Worm (Caenorhabditis elegans): ENCODE data around the gene ZK1055.7.
"Not testable (repeated sequence)": the region's sequence is repeated elsewhere in the genome, so short reads cannot be mapped to it uniquely, and the experiment has no call there.

ZK1055.7 gene

DNA sequence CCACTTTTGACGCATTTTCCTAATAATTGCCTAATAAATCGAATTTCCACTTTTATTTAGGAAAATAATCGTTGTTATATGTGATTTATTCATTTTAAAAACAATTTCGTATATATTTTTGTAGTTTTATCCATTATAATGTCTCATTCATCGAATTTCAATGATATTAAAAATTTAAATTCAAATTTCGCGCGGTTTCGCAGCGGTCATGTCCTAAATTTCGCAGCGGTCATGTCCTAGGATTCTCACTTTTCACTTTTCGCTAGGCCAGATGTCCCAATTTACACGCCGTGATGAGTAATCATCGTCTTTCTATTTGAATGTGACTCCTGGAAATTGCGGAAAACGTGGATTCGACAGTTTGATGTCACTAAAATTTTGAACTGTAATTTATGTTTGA lies 23.4 kb downstream of the ZK1055.7 start, which contains the start of gene ZK1055.4:
Gene ZK1055.4 (plus strand): TSS at position 301 of the 400 bp plus-strand sequence.
- TF ChIP-seq ZK546.5 (tag; optimal IDR thresholded peaks at IDR 0.05); nhr-67 (tag; optimal IDR thresholded peaks at IDR 0.05); nfya-1 (tag; optimal IDR thresholded peaks at IDR 0.05; ENCODE audit: insufficient read depth): not testable (repeated sequence)

DNA sequence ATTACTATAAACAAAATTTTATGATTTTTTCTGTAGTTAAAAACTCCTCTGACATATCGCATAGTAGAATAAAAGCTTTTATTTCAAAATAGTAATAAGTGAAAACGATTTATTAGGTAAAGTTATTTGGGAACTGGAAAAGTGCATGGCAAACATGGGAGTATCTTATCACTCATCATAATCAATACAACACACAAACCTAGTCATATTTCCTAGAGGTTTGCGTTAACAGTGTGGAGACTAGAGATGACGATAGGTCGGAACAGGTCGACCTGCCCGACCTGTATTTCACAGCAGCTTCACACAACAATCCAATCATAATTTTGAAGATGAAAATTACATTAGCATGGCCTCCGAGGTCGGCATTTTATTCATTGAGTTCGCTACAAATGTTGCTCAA lies 25.2 kb downstream of the ZK1055.7 start, which contains the start of gene EGAP9.3:
Gene EGAP9.3 (minus strand): TSS at position 131 of the 400 bp plus-strand sequence.
- TF ChIP-seq elt-2 (tag; optimal IDR thresholded peaks at IDR 0.05) (peak; percentile 34), egl-5 (tag; optimal IDR thresholded peaks at IDR 0.05) (no peak), mml-1 (tag; optimal IDR thresholded peaks at IDR 0.05) (no peak), pqm-1 (tag; optimal IDR thresholded peaks at IDR 0.05) (peak; percentile 21), hmg-11 (tag; optimal IDR thresholded peaks at IDR 0.05) (no peak), fkh-2 (tag; optimal IDR thresholded peaks at IDR 0.05) (no peak)

DNA sequence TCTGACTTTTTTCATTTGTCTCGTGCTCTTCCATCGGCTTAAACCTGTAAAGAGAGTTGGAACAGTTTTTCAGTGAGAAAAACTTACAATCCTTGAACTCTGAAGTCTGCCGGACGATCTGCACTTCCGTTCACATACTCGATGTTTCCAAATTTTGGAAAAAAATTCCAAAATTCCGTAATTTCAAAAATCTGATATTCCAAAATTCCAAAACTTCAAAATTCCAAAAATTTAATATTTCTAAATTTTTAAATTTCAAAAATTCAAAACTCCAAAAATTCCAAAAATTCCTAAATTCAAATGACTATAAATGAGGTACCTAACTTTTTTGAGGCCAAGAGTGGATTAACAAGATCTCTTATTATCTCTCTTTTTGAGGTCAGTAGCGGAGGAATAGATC lies 28.6 kb downstream of the ZK1055.7 start, which contains the start of gene EGAP9.4:
Gene EGAP9.4 (plus strand): TSS at position 301 of the 400 bp plus-strand sequence.
- TF ChIP-seq skn-1 (tag; optimal IDR thresholded peaks at IDR 0.05) (no peak), lin-39 (tag; optimal IDR thresholded peaks at IDR 0.05) (no peak), ceh-82 (tag; optimal IDR thresholded peaks at IDR 0.05) (no peak), unc-39 (tag; optimal IDR thresholded peaks at IDR 0.05) (no peak), fkh-10 (GFP tag; optimal IDR thresholded peaks at IDR 0.05) (no peak), ztf-11 (tag; optimal IDR thresholded peaks at IDR 0.05) (no peak), ztf-4 (tag; optimal IDR thresholded peaks at IDR 0.05) (no peak), ama-1 (optimal IDR thresholded peaks at IDR 0.05) (no peak), egl-5 (tag; optimal IDR thresholded peaks at IDR 0.05) (no peak), ceh-9 (tag; optimal IDR thresholded peaks at IDR 0.05) (no peak)

DNA sequence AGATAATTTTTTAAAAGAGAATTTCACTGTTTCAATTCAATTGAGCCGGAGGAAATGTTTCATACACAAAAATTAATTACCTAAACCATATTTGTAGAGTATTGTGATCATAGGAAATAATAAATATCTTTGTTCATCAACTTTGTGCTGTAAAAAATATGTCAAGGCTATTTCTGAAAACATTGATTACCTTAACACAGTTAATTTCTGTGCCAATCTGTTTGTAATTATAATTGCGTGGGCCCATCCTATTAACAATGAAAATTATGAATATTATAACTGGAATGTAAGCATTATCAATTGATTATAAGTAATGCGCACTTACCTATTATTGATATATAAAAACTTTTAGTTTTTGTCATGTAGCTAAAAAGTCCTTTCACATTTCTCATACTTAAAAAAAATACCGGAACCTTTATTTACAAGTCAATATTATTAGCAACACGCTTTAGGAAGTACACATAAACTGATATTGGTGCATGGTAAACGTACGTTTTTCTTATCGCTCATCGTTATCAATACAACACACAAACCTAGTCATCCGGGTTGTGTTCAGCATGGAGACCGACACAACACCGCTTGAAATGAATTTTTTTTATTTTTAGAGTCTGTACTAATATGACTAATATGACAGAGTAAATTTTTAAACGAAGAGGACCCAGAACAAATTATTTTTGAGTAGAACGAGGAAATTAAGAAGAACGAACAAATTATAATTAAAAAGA lies 29.6 kb downstream of the ZK1055.7 start, which contains the start of gene fut-2:
Gene fut-2 (minus strand): TSS at position 485 of the 725 bp plus-strand sequence.
- TF ChIP-seq elt-1 (tag; optimal IDR thresholded peaks at IDR 0.05) (no peak), elt-2 (tag; optimal IDR thresholded peaks at IDR 0.05) (peak; percentile 92), mdl-1 (tag; optimal IDR thresholded peaks at IDR 0.05) (no peak), ztf-11 (tag; optimal IDR thresholded peaks at IDR 0.05) (no peak), pqm-1 (tag; optimal IDR thresholded peaks at IDR 0.05) (peak; percentile 74), fos-1 (tag; optimal IDR thresholded peaks at IDR 0.05) (no peak), fkh-10 (GFP tag; optimal IDR thresholded peaks at IDR 0.05) (no peak), jun-1 (tag; optimal IDR thresholded peaks at IDR 0.05) (peak; percentile 45), pha-4 (tag; optimal IDR thresholded peaks at IDR 0.05) (peak; percentile 56), tbx-2 (tag; optimal IDR thresholded peaks at IDR 0.05) (no peak)

DNA sequence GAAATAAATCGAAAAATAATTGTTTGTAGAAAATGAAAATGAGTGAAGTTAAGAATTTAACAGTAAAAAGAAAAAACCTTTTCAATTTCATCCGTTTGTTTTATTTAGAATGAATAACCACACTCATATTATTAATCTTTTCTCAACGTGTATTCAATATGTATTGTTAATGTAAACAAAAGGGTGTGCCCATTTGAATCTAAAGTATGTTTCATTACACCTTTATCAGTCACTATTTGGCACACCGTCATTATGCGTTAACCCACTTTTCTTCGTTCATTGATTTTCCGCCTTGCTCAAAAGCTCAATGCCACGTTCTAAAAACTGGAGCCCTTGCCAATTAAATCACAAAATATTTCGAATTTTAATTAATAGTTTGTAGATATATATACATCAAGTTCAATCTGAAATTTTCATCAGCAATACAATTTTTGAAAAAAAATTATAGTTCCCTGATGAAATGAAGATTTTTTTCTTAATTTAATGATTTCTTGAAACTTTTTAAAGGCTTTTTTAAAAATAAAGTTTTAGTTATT lies 39.3 kb downstream of the ZK1055.7 start, which contains the start of gene K04A8.1:
Gene K04A8.1 (plus strand): TSS at position 486 of the 536 bp plus-strand sequence.
- no peak for TF ChIP-seq tbx-2 (tag; optimal IDR thresholded peaks at IDR 0.05)
- TF ChIP-seq fkh-2 (tag; optimal IDR thresholded peaks at IDR 0.05), result no peak
- peak; percentile 39 for TF ChIP-seq elt-2 (tag; optimal IDR thresholded peaks at IDR 0.05)
- no peak for TF ChIP-seq aly-2 (tag; optimal IDR thresholded peaks at IDR 0.05)
- TF ChIP-seq mdl-1 (tag; optimal IDR thresholded peaks at IDR 0.05), result no peak
- peak; percentile 79 for TF ChIP-seq pha-4 (tag; optimal IDR thresholded peaks at IDR 0.05)
- peak; percentile 49 for TF ChIP-seq pqm-1 (tag; optimal IDR thresholded peaks at IDR 0.05)
- no peak for TF ChIP-seq ceh-82 (tag; optimal IDR thresholded peaks at IDR 0.05)
- TF ChIP-seq ztf-11 (tag; optimal IDR thresholded peaks at IDR 0.05), result no peak

DNA sequence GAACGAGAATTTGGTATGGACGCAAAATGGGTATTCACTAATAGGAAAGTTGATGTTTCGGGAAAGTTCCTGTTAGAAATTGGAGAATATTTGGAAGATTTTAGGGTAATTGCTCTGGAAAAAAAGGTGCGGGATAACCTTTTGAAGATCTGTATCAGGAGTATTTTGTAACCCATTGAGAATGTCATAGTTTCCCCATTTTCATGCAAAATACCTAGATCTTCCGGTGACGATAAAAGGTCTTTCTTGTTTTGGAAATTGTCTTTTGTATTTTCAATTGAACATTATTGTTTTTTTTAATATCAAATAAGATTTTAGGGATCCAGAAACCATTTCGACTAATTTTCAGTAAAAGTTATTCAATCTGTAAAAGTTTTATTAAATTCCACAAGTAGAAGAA lies 43.6 kb downstream of the ZK1055.7 start, which contains the start of gene spp-19:
Gene spp-19 (minus strand): TSS at position 101 of the 400 bp plus-strand sequence.
- TF ChIP-seq lin-15B (tag; optimal IDR thresholded peaks at IDR 0.05), result no peak
- no peak for TF ChIP-seq fkh-2 (tag; optimal IDR thresholded peaks at IDR 0.05)
- no peak for TF ChIP-seq ceh-82 (tag; optimal IDR thresholded peaks at IDR 0.05)
- no peak for TF ChIP-seq pha-4 (tag; optimal IDR thresholded peaks at IDR 0.05)
- no peak for TF ChIP-seq elt-1 (tag; optimal IDR thresholded peaks at IDR 0.05)
- TF ChIP-seq nhr-76 (tag; optimal IDR thresholded peaks at IDR 0.05), result no peak
- no peak for TF ChIP-seq zag-1 (tag; optimal IDR thresholded peaks at IDR 0.05)
- TF ChIP-seq ztf-11 (tag; optimal IDR thresholded peaks at IDR 0.05), result no peak
- no peak for TF ChIP-seq daf-12 (tag; optimal IDR thresholded peaks at IDR 0.05)
- TF ChIP-seq nhr-28 (tag; optimal IDR thresholded peaks at IDR 0.05), result no peak
- no peak for TF ChIP-seq ceh-28 (tag; optimal IDR thresholded peaks at IDR 0.05)
- TF ChIP-seq nhr-237 (tag; optimal IDR thresholded peaks at IDR 0.05), result no peak
- TF ChIP-seq snpc-4 (tag; optimal IDR thresholded peaks at IDR 0.05), result no peak
- no peak for TF ChIP-seq nhr-25 (tag; optimal IDR thresholded peaks at IDR 0.05)
- no peak for TF ChIP-seq fkh-10 (GFP tag; optimal IDR thresholded peaks at IDR 0.05)
- no peak for TF ChIP-seq mdl-1 (tag; optimal IDR thresholded peaks at IDR 0.05)
- no peak for TF ChIP-seq eor-1 (tag; optimal IDR thresholded peaks at IDR 0.05)
- no peak for TF ChIP-seq mml-1 (tag; optimal IDR thresholded peaks at IDR 0.05)
- no peak for TF ChIP-seq sea-2 (GFP tag; optimal IDR thresholded peaks at IDR 0.05)

Data from whole organism, L3 larva.